Fruit fly (Drosophila melanogaster) whole organism, prepupa: ENCODE measurements around the gene CG4199.

Experiments
- Blimp-1 ChIP-seq: fragments of 200-800 bp; sonication (Bioruptor generic); optimal IDR thresholded peaks from 3 replicates; lab custom pipeline; 2017; ENCODE audit warnings: missing biosample characterization, missing genetic modification characterization, mild to moderate bottlenecking, moderate library complexity, missing genetic modification reagents
- CG10669 ChIP-seq: fragments of 200-800 bp; sonication (Bioruptor generic); optimal IDR thresholded peaks from 3 replicates; lab custom pipeline; 2018; ENCODE audit warnings: missing biosample characterization, mild to moderate bottlenecking, missing genetic modification characterization, moderate library complexity
- CG11762 ChIP-seq: fragments of 200-800 bp; sonication (Bioruptor generic); optimal IDR thresholded peaks from 3 replicates; lab custom pipeline; 2016; ENCODE audit warnings: missing biosample characterization, missing genetic modification characterization; ENCODE audit not compliant: insufficient read depth
- CG11902 ChIP-seq: fragments of 200-800 bp; sonication (Bioruptor generic); optimal IDR thresholded peaks from 3 replicates; lab custom pipeline; 2016; ENCODE audit warnings: missing biosample characterization, missing genetic modification characterization
- CG1621 ChIP-seq: fragments of 200-800 bp; sonication (Bioruptor generic); optimal IDR thresholded peaks from 3 replicates; lab custom pipeline; 2018; ENCODE audit warnings: missing biosample characterization, mild to moderate bottlenecking, missing genetic modification characterization
- CG16779 ChIP-seq: fragments of 200-800 bp; sonication (Bioruptor generic); optimal IDR thresholded peaks from 3 replicates; lab custom pipeline; 2017; ENCODE audit warnings: missing biosample characterization, mild to moderate bottlenecking, missing genetic modification characterization
- CG3032 ChIP-seq: fragments of 200-800 bp; optimal IDR thresholded peaks from 2 replicates; lab custom pipeline; 2019; ENCODE audit warnings: missing biosample characterization, mild to moderate bottlenecking, missing genetic modification characterization, moderate library complexity
- CG31627 ChIP-seq: fragments of 200-800 bp; sonication (Bioruptor generic); optimal IDR thresholded peaks from 3 replicates; lab custom pipeline; 2016; ENCODE audit warnings: missing biosample characterization, missing genetic modification characterization
- CG32006 ChIP-seq: fragments of 200-800 bp; sonication (Bioruptor generic); optimal IDR thresholded peaks from 3 replicates; lab custom pipeline; 2017; ENCODE audit warnings: missing biosample characterization, mild to moderate bottlenecking, missing genetic modification characterization
- CG34406 ChIP-seq: fragments of 200-800 bp; sonication (Bioruptor generic); optimal IDR thresholded peaks from 3 replicates; lab custom pipeline; 2016; ENCODE audit warnings: missing biosample characterization, missing genetic modification characterization
- CG4318 ChIP-seq: fragments of 200-800 bp; sonication (Bioruptor generic); optimal IDR thresholded peaks from 3 replicates; lab custom pipeline; 2017; ENCODE audit warnings: missing biosample characterization, mild to moderate bottlenecking, missing genetic modification characterization
- CG6163 ChIP-seq: fragments of 200-800 bp; sonication (Bioruptor generic); IDR thresholded peaks from 3 replicates; pipeline ENCODE4 v1.3.6; 2022; ENCODE audit warnings: missing biosample characterization, missing genetic modification characterization
- CG6276 ChIP-seq: fragments of 200-800 bp; sonication (Bioruptor generic); optimal IDR thresholded peaks from 2 replicates; lab custom pipeline; 2017; ENCODE audit warnings: missing biosample characterization, mild to moderate bottlenecking, missing genetic modification characterization
- CG6792 ChIP-seq: fragments of 200-800 bp; sonication (Bioruptor generic); optimal IDR thresholded peaks from 3 replicates; lab custom pipeline; 2016; ENCODE audit warnings: missing biosample characterization, missing genetic modification characterization
- CG6854 ChIP-seq: fragments of 200-800 bp; sonication (Bioruptor generic); optimal IDR thresholded peaks from 2 replicates; lab custom pipeline; 2017; ENCODE audit warnings: missing biosample characterization, mild to moderate bottlenecking, missing genetic modification characterization
- CG8119 ChIP-seq: fragments of 200-800 bp; sonication (Bioruptor generic); IDR thresholded peaks from 3 replicates; pipeline ENCODE4 v1.3.6; 2022; ENCODE audit warnings: missing biosample characterization, missing genetic modification characterization
- CG8319 ChIP-seq: fragments of 200-800 bp; sonication (Bioruptor generic); optimal IDR thresholded peaks from 3 replicates; lab custom pipeline; 2016; ENCODE audit warnings: missing biosample characterization, missing genetic modification characterization
- CG8632 ChIP-seq: fragments of 200-800 bp; sonication (Bioruptor generic); optimal IDR thresholded peaks from 3 replicates; lab custom pipeline; 2016; ENCODE audit warnings: missing biosample characterization, missing genetic modification characterization
- Eip75B ChIP-seq: fragments of 200-800 bp; sonication (Bioruptor generic); optimal IDR thresholded peaks from 3 replicates; lab custom pipeline; 2016; ENCODE audit warnings: missing biosample characterization, missing genetic modification characterization
- Eip78C ChIP-seq: fragments of 200-800 bp; sonication (Bioruptor generic); peaks from one replicate; lab custom pipeline; 2016; ENCODE audit warnings: missing biosample characterization, missing genetic modification characterization
- Eip93F ChIP-seq: fragments of 200-800 bp; sonication (Bioruptor generic); optimal IDR thresholded peaks from 2 replicates; lab custom pipeline; 2016; ENCODE audit warnings: missing biosample characterization, mild to moderate bottlenecking, missing genetic modification characterization
- Ets21C ChIP-seq: fragments of 200-800 bp; sonication (Bioruptor generic); optimal IDR thresholded peaks from 3 replicates; lab custom pipeline; 2016; ENCODE audit warnings: missing biosample characterization, missing genetic modification characterization
- Ets96B ChIP-seq: fragments of 200-800 bp; optimal IDR thresholded peaks from 2 replicates; lab custom pipeline; 2019; ENCODE audit warnings: missing biosample characterization, mild to moderate bottlenecking, missing genetic modification characterization, moderate library complexity
- Gug ChIP-seq: fragments of 200-800 bp; sonication (Bioruptor generic); IDR thresholded peaks from 2 replicates; pipeline ENCODE4 v1.3.6; 2022; ENCODE audit warnings: missing biosample characterization, missing genetic modification characterization
- Hr39 ChIP-seq: fragments of 200-800 bp; sonication (Bioruptor generic); optimal IDR thresholded peaks from 2 replicates; lab custom pipeline; 2016; ENCODE audit warnings: missing biosample characterization, missing genetic modification characterization
- Lpt ChIP-seq: fragments of 200-800 bp; sonication (Bioruptor generic); optimal IDR thresholded peaks from 3 replicates; lab custom pipeline; 2016; ENCODE audit warnings: missing biosample characterization, missing genetic modification characterization
- Met ChIP-seq: fragments of 200-800 bp; sonication (Bioruptor generic); optimal IDR thresholded peaks from 3 replicates; lab custom pipeline; 2016; ENCODE audit warnings: missing biosample characterization, missing genetic modification characterization
- OdsH ChIP-seq: fragments of 200-800 bp; sonication (Bioruptor generic); optimal IDR thresholded peaks from 3 replicates; lab custom pipeline; 2016; ENCODE audit warnings: missing biosample characterization, missing genetic modification characterization
- Smox ChIP-seq: fragments of 200-800 bp; sonication (Bioruptor generic); optimal IDR thresholded peaks from 3 replicates; lab custom pipeline; 2016; ENCODE audit warnings: missing biosample characterization, missing genetic modification characterization
- Sox102F ChIP-seq: fragments of 200-800 bp; sonication (Bioruptor generic); optimal IDR thresholded peaks from 2 replicates; lab custom pipeline; 2016; ENCODE audit warnings: missing biosample characterization, mild to moderate bottlenecking, missing genetic modification characterization
- Sox14 ChIP-seq: fragments of 200-800 bp; sonication (Bioruptor generic); optimal IDR thresholded peaks from 3 replicates; lab custom pipeline; 2016; ENCODE audit warnings: missing biosample characterization, missing genetic modification characterization
- Sox15 ChIP-seq: fragments of 200-800 bp; sonication (Bioruptor generic); optimal IDR thresholded peaks from 3 replicates; lab custom pipeline; 2016; ENCODE audit warnings: missing biosample characterization, missing genetic modification characterization
- achi ChIP-seq: fragments of 200-800 bp; sonication (Bioruptor generic); optimal IDR thresholded peaks from 3 replicates; lab custom pipeline; 2016; ENCODE audit warnings: missing biosample characterization, missing genetic modification characterization
- acj6 ChIP-seq: fragments of 200-800 bp; sonication (Bioruptor generic); optimal IDR thresholded peaks from 3 replicates; lab custom pipeline; 2016; ENCODE audit warnings: missing biosample characterization, missing genetic modification characterization
- cyc ChIP-seq: fragments of 200-800 bp; sonication (Bioruptor generic); optimal IDR thresholded peaks from 3 replicates; lab custom pipeline; 2016; ENCODE audit warnings: missing biosample characterization, missing genetic modification characterization
- dac ChIP-seq: fragments of 200-800 bp; sonication (Bioruptor generic); optimal IDR thresholded peaks from 2 replicates; lab custom pipeline; 2017; ENCODE audit warnings: missing biosample characterization, mild to moderate bottlenecking, missing genetic modification characterization
- dsx ChIP-seq: fragments of 200-800 bp; optimal IDR thresholded peaks from 3 replicates; lab custom pipeline; 2019; ENCODE audit warnings: missing biosample characterization, mild to moderate bottlenecking, missing genetic modification characterization, moderate library complexity; ENCODE audit not compliant: poor library complexity, severe bottlenecking
- eg ChIP-seq: fragments of 200-800 bp; sonication (Bioruptor generic); IDR thresholded peaks from 3 replicates; pipeline ENCODE4 v1.3.6; 2022; ENCODE audit warnings: missing biosample characterization, missing genetic modification characterization
- esn ChIP-seq: fragments of 200-800 bp; sonication (Bioruptor generic); optimal IDR thresholded peaks from 2 replicates; lab custom pipeline; 2016; ENCODE audit warnings: missing biosample characterization, mild to moderate bottlenecking, missing genetic modification characterization, moderate library complexity
- fd59A ChIP-seq: fragments of 200-800 bp; sonication (Bioruptor generic); optimal IDR thresholded peaks from 2 replicates; lab custom pipeline; 2017; ENCODE audit warnings: missing biosample characterization, mild to moderate bottlenecking, missing genetic modification characterization, missing genetic modification reagents
- fkh ChIP-seq: fragments of 200-800 bp; sonication (Bioruptor generic); optimal IDR thresholded peaks from 3 replicates; lab custom pipeline; 2017; ENCODE audit warnings: missing biosample characterization, mild to moderate bottlenecking, missing genetic modification characterization, moderate library complexity
- lz ChIP-seq: fragments of 200-800 bp; sonication (Bioruptor generic); optimal IDR thresholded peaks from 3 replicates; lab custom pipeline; 2016; ENCODE audit warnings: missing biosample characterization, missing genetic modification characterization
- pdm3 ChIP-seq: fragments of 200-800 bp; sonication (Bioruptor generic); optimal IDR thresholded peaks from 3 replicates; lab custom pipeline; 2016; ENCODE audit warnings: missing biosample characterization, missing genetic modification characterization
- salr ChIP-seq, 2 experiments: fragments of 200-800 bp; sonication (Bioruptor generic); optimal IDR thresholded peaks; 3 replicates each; lab custom pipeline; 2016 to 2018; ENCODE audit warnings: missing biosample characterization in 2 of 2, missing genetic modification characterization in 2 of 2, mild to moderate bottlenecking in 1 of 2
- ss ChIP-seq, 2 experiments: fragments of 200-800 bp; sonication (Bioruptor generic); optimal IDR thresholded peaks; 2 replicates in 1 of 2; 3 replicates in 1 of 2; lab custom pipeline; 2017 to 2018; ENCODE audit warnings: mild to moderate bottlenecking in 2 of 2, missing biosample characterization in 2 of 2, missing genetic modification characterization in 2 of 2, moderate library complexity in 1 of 2
- svp ChIP-seq: fragments of 200-800 bp; sonication (Bioruptor generic); peaks from one replicate; lab custom pipeline; 2016; ENCODE audit warnings: missing biosample characterization, missing genetic modification characterization

The CG4199 gene

DNA sequence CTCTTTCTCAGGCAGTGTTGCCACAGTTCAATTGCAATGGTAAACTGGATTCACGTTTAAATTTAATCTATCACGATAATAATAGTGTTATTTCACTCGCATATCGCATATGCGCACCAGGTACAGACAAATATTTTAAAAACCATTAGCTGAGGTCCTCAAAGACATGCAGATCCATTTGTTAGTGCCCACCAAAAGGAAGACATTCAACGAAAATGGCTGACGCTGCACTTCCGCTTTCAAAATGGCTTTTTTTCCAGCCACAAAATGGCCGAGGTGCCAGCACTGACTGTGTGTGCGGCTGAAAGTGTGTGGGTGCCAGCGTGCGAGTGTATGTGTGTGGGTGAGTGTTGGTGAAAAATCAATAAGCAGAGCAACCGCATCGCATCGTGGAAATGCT lies 12.2 kb downstream of the CG4199 start (continued):
- TF ChIP-seq CG6276 (GFP tag; lab: Kevin White, UChicago), result peak; percentile 56
- TF ChIP-seq CG4318 (GFP tag; lab: Kevin White, UChicago), result no peak
- no peak for TF ChIP-seq CG10669 (GFP tag; lab: Kevin White, UChicago)
- TF ChIP-seq CG6854 (GFP tag; lab: Kevin White, UChicago), result peak; percentile 40
- TF ChIP-seq Sox102F (GFP tag; lab: Kevin White, UChicago), result no peak
- no peak for TF ChIP-seq dsx (GFP tag; lab: Kevin White, UChicago)
- peak; percentile 72 for TF ChIP-seq Eip78C (GFP tag; lab: Kevin White, UChicago)
- no peak for TF ChIP-seq CG11762 (GFP tag; lab: Kevin White, UChicago)
- TF ChIP-seq esn (GFP tag; lab: Kevin White, UChicago), result peak; percentile 45
- peak; percentile 37 for TF ChIP-seq CG16779 (tag; lab: Kevin White, UChicago)
- TF ChIP-seq CG8319 (GFP tag; lab: Kevin White, UChicago), result no peak
- peak; percentile 1 for TF ChIP-seq lz
- no peak for TF ChIP-seq CG34406 (GFP tag; lab: Kevin White, UChicago)
- TF ChIP-seq svp, result no peak

DNA sequence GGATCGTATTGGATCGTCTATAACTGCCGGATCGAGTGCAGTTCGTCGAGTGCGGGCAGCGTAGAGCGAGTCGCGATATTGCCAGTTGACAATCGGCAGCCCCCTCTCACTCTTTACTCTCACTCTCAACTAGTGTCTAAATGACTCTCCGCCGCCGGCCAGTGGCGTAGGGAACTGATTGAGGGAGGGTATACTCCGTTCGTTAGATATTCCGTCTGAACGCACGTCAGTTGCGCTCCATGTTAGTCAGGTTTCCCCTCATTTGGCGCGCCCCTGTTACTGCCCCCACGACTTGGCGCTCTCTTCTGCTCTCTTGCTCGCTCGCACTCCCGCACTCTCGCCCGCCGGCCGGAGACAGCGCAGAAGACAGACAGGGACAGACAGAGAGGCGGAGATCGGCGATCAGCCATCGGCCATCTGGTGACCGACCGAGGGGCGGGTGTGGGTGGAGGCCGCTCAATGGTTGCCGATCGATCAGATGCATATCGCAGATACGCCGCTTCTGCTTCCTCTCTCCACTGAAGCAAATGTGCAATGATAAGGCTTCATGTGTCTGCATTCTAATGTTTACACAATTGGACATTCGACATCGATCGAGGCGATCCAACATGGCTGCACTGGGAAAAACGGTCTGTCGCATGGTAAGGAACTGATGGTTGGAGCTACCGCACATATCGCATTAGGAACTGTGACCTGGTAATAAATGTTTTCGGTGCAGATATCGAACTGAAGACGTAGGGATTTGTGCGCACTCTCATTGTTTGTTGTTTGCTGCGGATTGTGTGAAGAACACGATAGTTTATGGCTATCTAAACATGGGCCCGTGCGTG lies 23.0 kb downstream of the CG4199 start, which contains the start of gene moody:
moody (minus strand) TSS at position 51 of the 830 bp plus-strand sequence.
- TF ChIP-seq dac (GFP tag; lab: Kevin White, UChicago) (peak; percentile 97), Sox15 (peak; percentile 90), OdsH (GFP tag; lab: Kevin White, UChicago) (peak; percentile 90), acj6 (GFP tag; lab: Kevin White, UChicago) (peak; percentile 90), Lpt (peak; percentile 92), CG11762 (GFP tag; lab: Kevin White, UChicago) (peak; percentile 82), pdm3 (GFP tag; lab: Kevin White, UChicago) (peak; percentile 96), Hr39 (peak; percentile 93), CG6163 (GFP tag; lab: Robert Waterston, UW) (peak; percentile 99), CG3032 (tag; lab: Kevin White, UChicago) (peak; percentile 87), Met (GFP tag; lab: Kevin White, UChicago) (peak; percentile 91), Ets21C (GFP tag; lab: Kevin White, UChicago) (peak; percentile 89), Eip78C (GFP tag; lab: Kevin White, UChicago) (peak; percentile 97), CG4318 (GFP tag; lab: Kevin White, UChicago) (peak; percentile 93), fkh (GFP tag; lab: Kevin White, UChicago) (peak; percentile 84), CG6792 (GFP tag; lab: Kevin White, UChicago) (peak; percentile 96), CG16779 (tag; lab: Kevin White, UChicago) (peak; percentile 95), CG8632 (GFP tag; lab: Kevin White, UChicago) (peak; percentile 90), CG32006 (GFP tag; lab: Kevin White, UChicago) (peak; percentile 94), CG8319 (GFP tag; lab: Kevin White, UChicago) (peak; percentile 88), svp (peak; percentile 99), salr (GFP tag; optimal IDR thresholded peaks at IDR 0.05; lab: Kevin White, UChicago) (peak; percentile 84 to 85), Ets96B (tag; lab: Kevin White, UChicago) (peak; percentile 88), dsx (GFP tag; lab: Kevin White, UChicago) (peak; percentile 82), CG31627 (GFP tag; lab: Kevin White, UChicago) (peak; percentile 92), Blimp-1 (peak; percentile 86), CG34406 (GFP tag; lab: Kevin White, UChicago) (peak; percentile 90), Eip93F (GFP tag; lab: Kevin White, UChicago) (peak; percentile 74), fd59A (GFP tag; lab: Kevin White, UChicago) (peak; percentile 87), achi (GFP tag; lab: Kevin White, UChicago) (peak; percentile 93), Eip75B (GFP tag; lab: Kevin White, UChicago) (peak; percentile 93), CG11902 (GFP tag; lab: Kevin White, UChicago) (peak; percentile 94), Smox (GFP tag; lab: Kevin White, UChicago) (peak; percentile 92), lz (peak; percentile 93), CG6854 (GFP tag; lab: Kevin White, UChicago) (peak; percentile 80), CG8119 (GFP tag; lab: Robert Waterston, UW) (peak; percentile 94), Gug (GFP tag; lab: Robert Waterston, UW) (peak; percentile 95), ss (GFP tag; optimal IDR thresholded peaks at IDR 0.05; lab: Kevin White, UChicago) (peak; percentile 88 to 92), eg (GFP tag; lab: Robert Waterston, UW) (peak; percentile 99), Sox14 (peak; percentile 95), CG1621 (peak; percentile 91), cyc (GFP tag; lab: Kevin White, UChicago) (peak; percentile 95)
